Fruit fly (Drosophila melanogaster): Measurements from ENCODE around the gene DPCoAC.

The DPCoAC gene

DNA sequence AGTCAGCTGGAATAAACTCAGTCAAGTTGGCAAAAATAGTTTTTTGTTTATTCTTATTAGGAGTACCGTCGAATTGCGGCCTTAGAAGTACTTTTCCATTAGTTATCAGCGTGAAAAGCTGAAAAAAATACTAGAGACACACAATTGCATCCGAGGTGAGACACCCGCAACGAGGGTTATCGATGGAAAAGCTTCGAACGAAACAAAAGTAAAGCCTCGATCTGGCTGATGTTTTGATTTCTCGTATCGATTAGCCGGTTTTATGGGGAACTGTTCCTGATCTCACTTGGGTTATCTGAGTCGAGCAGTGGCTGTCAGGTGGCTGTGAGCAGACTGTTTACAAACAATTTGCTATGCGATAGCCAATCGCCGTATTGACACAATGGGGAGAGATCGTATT lies 13.7 kb downstream of the DPCoAC start:
- no peak for TF ChIP-seq Myc (optimal IDR thresholded peaks at IDR 0.05)

dm6 chr3R:20543220-20543619 lies 14.2 kb downstream of the DPCoAC start:
- TF ChIP-seq h (optimal IDR thresholded peaks at IDR 0.05) (no peak), psq (optimal IDR thresholded peaks at IDR 0.05) (no peak), Sin3A (optimal IDR thresholded peaks at IDR 0.05) (no peak), ttk (optimal IDR thresholded peaks at IDR 0.05) (no peak), insv (optimal IDR thresholded peaks at IDR 0.05) (no peak), Myc (optimal IDR thresholded peaks at IDR 0.05) (no peak)

DNA sequence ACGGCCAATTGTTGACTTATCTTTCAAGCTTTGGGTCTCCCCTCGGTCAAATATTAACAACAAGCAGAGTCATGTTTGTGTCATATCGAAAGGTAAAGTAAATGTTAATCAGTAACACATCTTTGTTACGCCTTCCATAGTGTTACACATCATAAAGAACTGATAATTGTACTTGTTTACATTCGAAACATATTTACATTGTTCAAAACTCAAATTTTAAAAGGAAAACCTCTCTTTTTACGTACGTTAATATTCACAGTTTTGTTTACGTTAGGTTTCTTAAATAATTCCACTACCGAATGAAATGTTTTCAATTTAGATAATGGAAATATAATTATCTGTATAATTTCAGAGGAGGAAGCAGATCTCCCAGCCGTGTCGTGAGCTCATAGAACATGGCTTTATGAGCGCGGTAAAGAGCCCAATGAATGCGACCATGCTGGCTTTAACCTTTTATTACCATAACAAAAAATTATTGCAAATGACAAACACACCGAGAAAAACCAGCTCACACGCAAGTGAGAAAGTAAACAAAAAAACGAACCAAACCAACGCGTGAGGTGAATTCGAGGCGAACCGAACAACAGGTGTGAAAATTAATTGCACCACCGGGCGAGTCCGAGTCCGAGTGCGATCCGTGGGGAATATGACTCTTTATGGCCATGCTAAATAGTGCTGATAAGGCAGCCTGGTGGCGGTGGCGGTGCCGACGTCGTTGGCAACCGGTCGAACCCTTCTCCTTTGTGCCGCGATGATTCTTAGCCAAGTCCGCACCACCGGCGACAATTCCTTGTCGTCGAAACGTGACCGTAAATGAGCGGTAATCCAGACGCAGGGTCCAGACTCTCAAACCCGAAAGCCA lies 15.0 kb downstream of the DPCoAC start:
- TF ChIP-seq Sin3A (optimal IDR thresholded peaks at IDR 0.05) (no peak), insv (optimal IDR thresholded peaks at IDR 0.05) (no peak), ttk (optimal IDR thresholded peaks at IDR 0.05) (no peak), psq (optimal IDR thresholded peaks at IDR 0.05) (no peak), Myc (optimal IDR thresholded peaks at IDR 0.05) (no peak), h (optimal IDR thresholded peaks at IDR 0.05) (no peak)

DNA sequence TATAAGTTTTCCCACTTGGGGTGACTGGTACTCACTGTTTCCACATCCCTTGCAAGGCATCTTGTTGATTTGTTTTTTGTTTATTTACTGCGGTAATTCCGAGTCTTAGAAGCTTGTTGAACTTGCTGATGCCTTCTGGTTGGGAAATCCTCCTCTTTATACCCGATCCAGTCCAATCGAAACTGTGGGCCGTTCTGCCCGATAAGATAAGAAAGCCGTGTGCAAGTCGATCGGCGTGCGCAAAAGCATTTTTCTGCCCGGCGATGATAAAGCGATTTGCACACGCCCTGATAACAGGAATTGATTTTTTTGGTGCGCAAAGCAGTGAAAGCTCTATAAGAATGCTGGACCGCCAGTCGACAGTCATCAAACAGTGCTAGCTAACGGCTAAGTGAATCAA lies 22.9 kb downstream of the DPCoAC start, which contains the start of the genes MtnE and MtnD:
MtnE (minus strand) TSS at position 130 of the 400 bp plus-strand sequence.
MtnD (plus strand) TSS at position 388 of the 400 bp plus-strand sequence.
- TF ChIP-seq Sin3A (optimal IDR thresholded peaks at IDR 0.05) (no peak), ttk (optimal IDR thresholded peaks at IDR 0.05) (no peak), insv (optimal IDR thresholded peaks at IDR 0.05) (no peak), psq (optimal IDR thresholded peaks at IDR 0.05) (no peak), h (optimal IDR thresholded peaks at IDR 0.05) (no peak), Myc (optimal IDR thresholded peaks at IDR 0.05) (no peak)

- TF ChIP-seq h (optimal IDR thresholded peaks at IDR 0.05) (no peak), psq (optimal IDR thresholded peaks at IDR 0.05) (no peak), insv (optimal IDR thresholded peaks at IDR 0.05) (no peak), Sin3A (optimal IDR thresholded peaks at IDR 0.05) (no peak), ttk (optimal IDR thresholded peaks at IDR 0.05) (no peak), Myc (optimal IDR thresholded peaks at IDR 0.05) (no peak)
Measured at dm6 chr3R:20512368-20512767, 45.1 kb downstream of the DPCoAC start, which contains the start of gene MFS9. TSS of gene MFS9 (minus strand) at chr3R:20512468.

dm6 chr3R:20509377-20509776 lies 48.1 kb downstream of the DPCoAC start:
- no peak for TF ChIP-seq insv (optimal IDR thresholded peaks at IDR 0.05)
- no peak for TF ChIP-seq Sin3A (optimal IDR thresholded peaks at IDR 0.05)
- no peak for TF ChIP-seq ttk (optimal IDR thresholded peaks at IDR 0.05)
- no peak for TF ChIP-seq Myc (optimal IDR thresholded peaks at IDR 0.05)

DNA sequence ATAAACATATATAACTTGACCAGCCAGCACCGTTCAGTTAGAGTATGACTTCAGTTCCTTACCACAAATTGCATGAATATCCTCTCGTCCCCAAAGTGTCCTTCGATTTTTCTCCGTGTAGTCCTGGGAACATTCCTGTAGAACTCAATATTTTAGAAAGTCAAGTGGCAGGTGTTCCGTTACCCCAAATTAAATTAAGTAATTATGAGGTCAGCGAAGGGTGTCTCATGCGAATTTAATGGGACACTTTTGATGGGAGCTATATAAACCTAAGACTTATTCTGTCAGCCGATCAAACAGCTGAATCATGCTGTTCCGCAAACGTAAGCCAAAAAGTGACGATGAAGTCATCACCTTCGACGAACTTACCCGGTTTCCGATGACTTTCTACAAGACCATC lies 53.0 kb downstream of the DPCoAC start, which contains the start of gene Or92a:
Or92a (plus strand) TSS at position 301 of the 400 bp plus-strand sequence.
- TF ChIP-seq Sin3A (optimal IDR thresholded peaks at IDR 0.05): no peak
- TF ChIP-seq insv (optimal IDR thresholded peaks at IDR 0.05): no peak
- TF ChIP-seq Myc (optimal IDR thresholded peaks at IDR 0.05): no peak
- TF ChIP-seq psq (optimal IDR thresholded peaks at IDR 0.05): no peak
- TF ChIP-seq ttk (optimal IDR thresholded peaks at IDR 0.05): no peak
- no peak for TF ChIP-seq h (optimal IDR thresholded peaks at IDR 0.05)

DNA sequence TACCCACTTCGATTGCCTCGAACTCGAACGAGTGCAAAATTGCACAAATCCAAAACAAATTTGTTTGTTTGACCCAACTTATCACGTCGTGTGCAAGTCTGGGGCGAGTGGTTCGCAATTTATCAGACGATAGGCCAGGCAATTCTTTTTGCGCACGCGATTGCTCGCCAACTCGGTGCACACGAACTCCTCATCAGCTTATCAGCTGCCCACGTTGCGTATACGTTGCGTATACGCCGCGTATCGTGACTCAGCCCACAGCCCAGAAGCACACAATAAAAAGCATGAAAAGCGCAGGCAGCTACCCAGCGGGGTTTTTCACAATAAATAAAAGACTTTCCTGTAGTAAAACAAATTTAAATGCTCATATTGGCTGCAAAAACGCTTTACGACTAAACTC lies 53.8 kb downstream of the DPCoAC start, which contains the start of gene MtnB:
MtnB (minus strand) TSS at position 101 of the 400 bp plus-strand sequence.
- no peak for TF ChIP-seq ttk (optimal IDR thresholded peaks at IDR 0.05)
- no peak for TF ChIP-seq insv (optimal IDR thresholded peaks at IDR 0.05)
- no peak for TF ChIP-seq Myc (optimal IDR thresholded peaks at IDR 0.05)
- no peak for TF ChIP-seq Sin3A (optimal IDR thresholded peaks at IDR 0.05)
- no peak for TF ChIP-seq psq (optimal IDR thresholded peaks at IDR 0.05)
- no peak for TF ChIP-seq h (optimal IDR thresholded peaks at IDR 0.05)
